Worm (Caenorhabditis elegans) whole organism, L3 larva: ENCODE measurements around the gene clec-261.
"Not testable (repeated sequence)": the region's sequence is repeated elsewhere in the genome, so short reads cannot be mapped to it uniquely, and the experiment has no call there.

ENCODE experiments used
- ama-1 ChIP-seq: fragments of 150-350 bp; optimal IDR thresholded peaks from 2 replicates; lab custom pipeline; 2018
- ceh-16 ChIP-seq: sonication (generic microtip); optimal IDR thresholded peaks from 2 replicates; lab custom pipeline; 2017; ENCODE audit warnings: missing biosample characterization, missing genetic modification characterization
- elt-3 ChIP-seq, 3 experiments: fragments of 150-350 bp in 1 of 3; sonication (generic microtip) in 2 of 3; optimal IDR thresholded peaks; 2 replicates in 2 of 3; 4 replicates in 1 of 3; lab custom pipeline; 2014 to 2017; ENCODE audit warnings: missing biosample characterization in 3 of 3, missing genetic modification characterization in 3 of 3
- nfya-1 ChIP-seq: sonication (generic microtip); optimal IDR thresholded peaks from 2 replicates; lab custom pipeline; 2017; ENCODE audit warnings: missing genetic modification characterization, mild to moderate bottlenecking, missing compliant biosample characterization, antibody characterized with exemption, moderate library complexity; ENCODE audit not compliant: insufficient read depth
- nhr-237 ChIP-seq: fragments of 150-350 bp; optimal IDR thresholded peaks from 2 replicates; lab custom pipeline; 2014; ENCODE audit warnings: missing biosample characterization, missing genetic modification characterization
- nhr-77 ChIP-seq: fragments of 150-350 bp; optimal IDR thresholded peaks from 2 replicates; lab custom pipeline; 2014; ENCODE audit warnings: missing biosample characterization, missing genetic modification characterization
- pha-4 ChIP-seq: fragments of 150-350 bp; optimal IDR thresholded peaks from 2 replicates; lab custom pipeline; 2014; ENCODE audit warnings: missing biosample characterization, missing genetic modification reagents, missing genetic modification characterization
- zag-1 ChIP-seq: fragments of 150-350 bp; optimal IDR thresholded peaks from 2 replicates; lab custom pipeline; 2014; ENCODE audit warnings: missing biosample characterization, missing genetic modification characterization

DNA sequence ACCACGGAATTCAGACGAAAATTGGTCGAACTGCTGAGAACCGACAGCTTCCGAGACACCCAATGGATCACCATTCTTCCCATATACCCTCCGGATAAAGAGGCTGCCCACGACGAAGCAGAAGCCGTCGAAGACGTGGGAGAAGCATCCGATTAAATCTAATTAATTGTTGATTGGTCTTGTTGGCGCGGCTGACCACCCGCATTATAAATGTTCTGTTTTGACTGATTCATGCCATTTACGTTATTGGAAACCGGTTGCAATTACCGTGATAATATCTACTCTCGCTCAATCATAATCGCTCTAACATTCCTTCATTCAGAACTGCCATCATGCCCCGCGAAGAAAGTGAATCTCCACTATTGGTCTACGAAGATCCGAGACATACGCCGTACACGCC, 9.0 kb upstream of the clec-261 start, which contains the start of gene ZC15.3:
- TF ChIP-seq ceh-16 (tag; lab: Kevin White, UChicago); nfya-1 (tag; lab: Kevin White, UChicago); pha-4; nhr-77 (tag; lab: Kevin White, UChicago); elt-3 (tag; optimal IDR thresholded peaks at IDR 0.05; lab: Kevin White, UChicago); zag-1; ama-1 (lab: Kevin White, UChicago); nhr-237 (tag; lab: Kevin White, UChicago): not testable (repeated sequence)
